Worm (Caenorhabditis elegans) whole organism, L2 larva: ENCODE results near the gene gpa-7.

Experiments
- C34F6.9 ChIP-seq: fragments of 150-350 bp; optimal IDR thresholded peaks from 2 replicates; lab custom pipeline; 2014; ENCODE audit warnings: missing biosample characterization, missing genetic modification characterization
- ZK546.5 ChIP-seq: sonication (generic microtip); optimal IDR thresholded peaks from 2 replicates; lab custom pipeline; 2017; ENCODE audit warnings: missing biosample characterization, missing genetic modification characterization
- alr-1 ChIP-seq: fragments of 150-350 bp; optimal IDR thresholded peaks from 2 replicates; lab custom pipeline; 2014; ENCODE audit warnings: missing biosample characterization, missing genetic modification characterization
- ama-1 ChIP-seq: fragments of 150-350 bp; optimal IDR thresholded peaks from 2 replicates; lab custom pipeline; 2018; ENCODE audit warnings: inconsistent platforms
- blmp-1 ChIP-seq: sonication (generic microtip); optimal IDR thresholded peaks from 2 replicates; lab custom pipeline; 2017; ENCODE audit warnings: missing genetic modification characterization, mild to moderate bottlenecking, missing compliant biosample characterization, antibody characterized with exemption, moderate library complexity; ENCODE audit not compliant: insufficient read depth
- nhr-11 ChIP-seq: fragments of 150-350 bp; optimal IDR thresholded peaks from 2 replicates; lab custom pipeline; 2014; ENCODE audit warnings: missing biosample characterization, missing genetic modification characterization
- nhr-21 ChIP-seq: fragments of 150-350 bp; optimal IDR thresholded peaks from 2 replicates; lab custom pipeline; 2014; ENCODE audit warnings: missing biosample characterization, missing genetic modification characterization
- nhr-23 ChIP-seq: fragments of 150-350 bp; optimal IDR thresholded peaks from 2 replicates; lab custom pipeline; 2014; ENCODE audit warnings: missing biosample characterization, missing genetic modification reagents, missing genetic modification characterization
- snpc-4 ChIP-seq: fragments of 150-350 bp; optimal IDR thresholded peaks from 2 replicates; lab custom pipeline; 2014; ENCODE audit warnings: missing biosample characterization, missing genetic modification characterization
- unc-62 ChIP-seq: fragments of 150-350 bp; optimal IDR thresholded peaks from 2 replicates; lab custom pipeline; 2014; ENCODE audit warnings: missing biosample characterization, missing genetic modification reagents, missing genetic modification characterization
- zag-1 ChIP-seq: fragments of 150-350 bp; optimal IDR thresholded peaks from 2 replicates; lab custom pipeline; 2014; ENCODE audit warnings: missing biosample characterization, missing genetic modification characterization

- TF ChIP-seq zag-1 (tag; lab: Kevin White, UChicago) (no peak), ZK546.5 (tag; lab: Kevin White, UChicago) (no peak), snpc-4 (no peak), blmp-1 (tag; lab: Kevin White, UChicago) (no peak), alr-1 (tag; lab: Kevin White, UChicago) (no peak), ama-1 (lab: Kevin White, UChicago) (no peak), nhr-11 (tag; lab: Kevin White, UChicago) (no peak), C34F6.9 (tag; lab: Kevin White, UChicago) (no peak), unc-62 (no peak), nhr-21 (tag; lab: Kevin White, UChicago) (no peak), nhr-23 (tag; lab: Kevin White, UChicago) (no peak)
These were observed 12.0 kb upstream of the gpa-7 start, which contains the start of gene spe-26 for ce11 chrIV:10391827-10392226.
